Fruit fly (Drosophila melanogaster): ENCODE data around the gene spri.

The spri gene

dm6 chrX:10515323-10515853, 69.8 kb downstream of the spri start (continued):
- TF ChIP-seq CG13624 (GFP tag; optimal IDR thresholded peaks at IDR 0.05) (peak; percentile 42), CG5180 (GFP tag; optimal IDR thresholded peaks at IDR 0.05) (peak; percentile 5), CG10654 (GFP tag; optimal IDR thresholded peaks at IDR 0.05) (peak; percentile 30), Kr (GFP tag; optimal IDR thresholded peaks at IDR 0.05) (peak; percentile 21), bowl (GFP tag; IDR thresholded peaks at IDR 0.05) (no peak), CG16863 (GFP tag; optimal IDR thresholded peaks at IDR 0.05) (peak; percentile 14), NC2β (GFP tag; optimal IDR thresholded peaks at IDR 0.05) (peak; percentile 48), HLH3B (GFP tag; IDR thresholded peaks at IDR 0.05) (no peak), bbx (GFP tag; IDR thresholded peaks at IDR 0.05; ENCODE audit: partially characterized antibody) (no peak), CG5245 (GFP tag; optimal IDR thresholded peaks at IDR 0.05) (peak; percentile 19), Abd-B (GFP tag; optimal IDR thresholded peaks at IDR 0.05) (peak; percentile 68), lmd (GFP tag; IDR thresholded peaks at IDR 0.05) (peak; percentile 46; the same call in 1 of the 2 replicates), CG10565 (GFP tag; optimal IDR thresholded peaks at IDR 0.05) (no peak), Aef1 (GFP tag; IDR thresholded peaks at IDR 0.05) (no peak), CG14710 (tag; optimal IDR thresholded peaks at IDR 0.05) (peak; percentile 67), Hey (tag; optimal IDR thresholded peaks at IDR 0.05) (peak; percentile 33), Bteb2 (GFP tag; optimal IDR thresholded peaks at IDR 0.05) (no peak), CG15479 (GFP tag; optimal IDR thresholded peaks at IDR 0.05) (peak; percentile 93), fu2 (GFP tag; optimal IDR thresholded peaks at IDR 0.05) (no peak), hkb (optimal IDR thresholded peaks at IDR 0.05) (no peak), hkb (GFP tag; IDR thresholded peaks at IDR 0.05) (peak; percentile 49; the same call in 1 of the 2 replicates), CG3281 (GFP tag; optimal IDR thresholded peaks at IDR 0.05) (no peak), chif (GFP tag; optimal IDR thresholded peaks at IDR 0.05) (peak; percentile 47 to 70), CG14441 (GFP tag; IDR thresholded peaks at IDR 0.05) (0 out of 2 replicates have a peak, but pooled peaks have one; percentile 16), Oaz (GFP tag; IDR thresholded peaks at IDR 0.05) (no peak), phol (tag; optimal IDR thresholded peaks at IDR 0.05) (peak; percentile 63), Awh (GFP tag; IDR thresholded peaks at IDR 0.05) (peak; percentile 57; the same call in 1 of the 2 replicates), onecut (GFP tag; IDR thresholded peaks at IDR 0.05) (peak; percentile 64), CG12391 (tag; optimal IDR thresholded peaks at IDR 0.05) (peak; percentile 31), CG13894 (tag; optimal IDR thresholded peaks at IDR 0.05) (no peak), al (GFP tag; IDR thresholded peaks at IDR 0.05) (no peak), Dbx (GFP tag; IDR thresholded peaks at IDR 0.05) (no peak), danr (GFP tag; IDR thresholded peaks at IDR 0.05) (0 out of 2 replicates have a peak, but pooled peaks have one; percentile 45), lab (GFP tag; optimal IDR thresholded peaks at IDR 0.05) (peak; percentile 5), CG8290 (GFP tag; optimal IDR thresholded peaks at IDR 0.05) (peak; percentile 31), CG8290 (tag; optimal IDR thresholded peaks at IDR 0.05) (peak in 1 of 2 experiments; percentile 7), slp2 (GFP tag; optimal IDR thresholded peaks at IDR 0.05) (peak; percentile 71), p53 (GFP tag; optimal IDR thresholded peaks at IDR 0.05) (no peak), tgo (GFP tag; IDR thresholded peaks at IDR 0.05) (peak; percentile 44; the same call in 1 of the 3 replicates), Vsx1 (GFP tag; optimal IDR thresholded peaks at IDR 0.05) (no peak), HLH54F (GFP tag; optimal IDR thresholded peaks at IDR 0.05) (no peak), chm (GFP tag; IDR thresholded peaks at IDR 0.05) (no peak), Sin3A (optimal IDR thresholded peaks at IDR 0.05) (no peak), HHEX (GFP tag; optimal IDR thresholded peaks at IDR 0.05) (no peak), crol (GFP tag; IDR thresholded peaks at IDR 0.05) (no peak), gcm (GFP tag; optimal IDR thresholded peaks at IDR 0.05) (peak; percentile 5), CG9215 (GFP tag; IDR thresholded peaks at IDR 0.05) (0 out of 2 replicates have a peak, but pooled peaks have one; percentile 31), crc (GFP tag; optimal IDR thresholded peaks at IDR 0.05) (no peak), aop (GFP tag; IDR thresholded peaks at IDR 0.05) (0 out of 2 replicates have a peak, but pooled peaks have one; percentile 11), CG6272 (GFP tag; IDR thresholded peaks at IDR 0.05) (no peak; the same call in 1 of the 2 replicates), zen2 (GFP tag; IDR thresholded peaks at IDR 0.05; ENCODE audit: partially characterized antibody) (no peak), cato (GFP tag; optimal IDR thresholded peaks at IDR 0.05; ENCODE audit: borderline replicate concordance) (no peak)

All from whole organism, embryonic.